Worm (Caenorhabditis elegans) whole organism, midembryonic: Measurements from ENCODE around the gene fcd-2.

Experiments
- klf-2 ChIP-seq: fragments of 200-800 bp; sonication (Bioruptor generic); conservative IDR thresholded peaks from 2 replicates; pipeline ENCODE4 v1.3.6; 2022; ENCODE audit warnings: missing genetic modification reagents, missing genetic modification characterization, missing compliant biosample characterization
- tab-1 ChIP-seq: fragments of 200-800 bp; sonication (Bioruptor generic); IDR thresholded peaks from 2 replicates; pipeline ENCODE4 v1.3.6; 2022; ENCODE audit warnings: missing genetic modification characterization, missing compliant biosample characterization
- ztf-23 ChIP-seq: fragments of 200-800 bp; sonication (Bioruptor generic); IDR thresholded peaks from 2 replicates; pipeline ENCODE4 v1.3.6; 2022; ENCODE audit warnings: missing genetic modification reagents, missing genetic modification characterization, missing compliant biosample characterization

- TF ChIP-seq ztf-23 (GFP tag; lab: Robert Waterston, UW) (no peak), tab-1 (GFP tag; lab: Robert Waterston, UW) (no peak), klf-2 (GFP tag; lab: Robert Waterston, UW) (0 out of 2 replicates have a peak, but pooled peaks have one; percentile 29)
These were observed 24.0 kb downstream of the fcd-2 start for ce11 chrIV:15049288-15050094.
